Worm (Caenorhabditis elegans) whole organism, L4 larva: Measurements from ENCODE around the gene phf-31.
A peak's percentile ranks its signal among the peaks of the same experiment; 100 is the strongest.

Experiments
- D1046.2 ChIP-seq: fragments of 200-800 bp; sonication (Bioruptor generic); IDR thresholded peaks from 2 replicates; pipeline ENCODE4 v1.3.6; 2022; ENCODE audit warnings: missing genetic modification characterization, missing compliant biosample characterization
- F10B5.3 ChIP-seq: sonication (generic microtip); optimal IDR thresholded peaks from 2 replicates; lab custom pipeline; 2016; ENCODE audit warnings: mild to moderate bottlenecking, missing genetic modification characterization, missing compliant biosample characterization
- F26F4.8 ChIP-seq: fragments of 200-800 bp; sonication (Bioruptor generic); conservative IDR thresholded peaks from 2 replicates; pipeline ENCODE4 v1.3.6; 2022; ENCODE audit warnings: missing genetic modification characterization, missing compliant biosample characterization
- F44E2.7 ChIP-seq: fragments of 200-800 bp; sonication (Bioruptor generic); IDR thresholded peaks from 2 replicates; pipeline ENCODE4 v2.1.2; 2022; ENCODE audit warnings: missing genetic modification characterization, missing compliant biosample characterization
- F49E8.2 ChIP-seq: sonication (generic microtip); optimal IDR thresholded peaks from 2 replicates; lab custom pipeline; 2016; ENCODE audit warnings: missing compliant biosample characterization, mild to moderate bottlenecking, missing genetic modification characterization, borderline replicate concordance
- R02D3.7 ChIP-seq: fragments of 150-350 bp; sonication (generic microtip); optimal IDR thresholded peaks from 3 replicates; lab custom pipeline; 2014; ENCODE audit warnings: missing biosample characterization, missing genetic modification characterization
- Y105C5A.15 ChIP-seq: fragments of 200-800 bp; sonication (Bioruptor generic); IDR thresholded peaks from 2 replicates; pipeline ENCODE4 v1.3.6; 2022; ENCODE audit warnings: missing genetic modification characterization, missing compliant biosample characterization
- Y5F2A.4 ChIP-seq: fragments of 200-800 bp; sonication (Bioruptor generic); optimal IDR thresholded peaks from 2 replicates; lab custom pipeline; 2018; ENCODE audit warnings: mild to moderate bottlenecking, missing genetic modification characterization, missing compliant biosample characterization
- ZK337.2 ChIP-seq: fragments of 200-800 bp; sonication (Bioruptor generic); IDR thresholded peaks from 2 replicates; pipeline ENCODE4 v1.3.6; 2022; ENCODE audit warnings: missing genetic modification reagents, missing genetic modification characterization, missing compliant biosample characterization
- ZK546.5 ChIP-seq, 2 experiments: sonication (generic microtip); optimal IDR thresholded peaks; 2 replicates each; lab custom pipeline; 2017; ENCODE audit warnings: missing biosample characterization in 2 of 2, missing genetic modification characterization in 2 of 2
- aly-2 ChIP-seq: sonication (generic microtip); optimal IDR thresholded peaks from 2 replicates; lab custom pipeline; 2018; ENCODE audit warnings: missing biosample characterization, missing genetic modification characterization
- arid-1 ChIP-seq: fragments of 200-800 bp; sonication (Bioruptor generic); conservative IDR thresholded peaks from 2 replicates; pipeline ENCODE4 v1.3.6; 2022; ENCODE audit warnings: missing genetic modification reagents, missing genetic modification characterization, missing compliant biosample characterization
- attf-4 ChIP-seq: sonication (generic microtip); optimal IDR thresholded peaks from 3 replicates; lab custom pipeline; 2017; ENCODE audit warnings: missing biosample characterization, missing genetic modification characterization
- ceh-32 ChIP-seq: sonication (generic microtip); optimal IDR thresholded peaks from 2 replicates; lab custom pipeline; 2016; ENCODE audit warnings: mild to moderate bottlenecking, missing genetic modification characterization, missing compliant biosample characterization; ENCODE audit not compliant: poor library complexity
- ceh-44 ChIP-seq: fragments of 200-800 bp; sonication (Bioruptor generic); IDR thresholded peaks from 2 replicates; pipeline ENCODE4 v1.3.6; 2022; ENCODE audit warnings: missing genetic modification reagents, missing genetic modification characterization, missing compliant biosample characterization
- ceh-62 ChIP-seq: sonication (generic microtip); optimal IDR thresholded peaks from 2 replicates; lab custom pipeline; 2017; ENCODE audit warnings: missing biosample characterization, missing genetic modification characterization
- ceh-82 ChIP-seq: sonication (generic microtip); optimal IDR thresholded peaks from 2 replicates; lab custom pipeline; 2017; ENCODE audit warnings: missing biosample characterization, missing genetic modification characterization
- ces-1 ChIP-seq: fragments of 150-350 bp; sonication (generic microtip); optimal IDR thresholded peaks from 4 replicates; lab custom pipeline; 2014; ENCODE audit warnings: missing biosample characterization, missing genetic modification reagents, missing genetic modification characterization
- cey-2 ChIP-seq: sonication (generic microtip); optimal IDR thresholded peaks from 3 replicates; lab custom pipeline; 2017; ENCODE audit warnings: missing genetic modification characterization, mild to moderate bottlenecking, missing compliant biosample characterization, antibody characterized with exemption, borderline replicate concordance; ENCODE audit not compliant: insufficient read depth
- ctbp-1 ChIP-seq: fragments of 200-800 bp; sonication (Bioruptor generic); IDR thresholded peaks from 2 replicates; pipeline ENCODE4 v1.3.6; 2022; ENCODE audit warnings: missing genetic modification reagents, missing genetic modification characterization, missing compliant biosample characterization
- daf-16 ChIP-seq, 3 experiments: sonication (generic microtip); optimal IDR thresholded peaks; 2 replicates each; lab custom pipeline; 2016 to 2017; ENCODE audit warnings: missing genetic modification characterization in 3 of 3, missing genetic modification reagents in 3 of 3, mild to moderate bottlenecking in 2 of 3, missing compliant biosample characterization in 2 of 3, missing biosample characterization in 1 of 3, moderate library complexity in 1 of 3
- daf-19 ChIP-seq: fragments of 200-800 bp; sonication (Bioruptor generic); conservative IDR thresholded peaks from 2 replicates; pipeline ENCODE4 v1.3.6; 2022; ENCODE audit warnings: missing genetic modification characterization, missing compliant biosample characterization
- dmd-9 ChIP-seq: fragments of 200-800 bp; sonication (Bioruptor generic); IDR thresholded peaks from 2 replicates; pipeline ENCODE4 v1.3.6; 2022; ENCODE audit warnings: missing genetic modification reagents, missing genetic modification characterization, missing compliant biosample characterization
- dve-1 ChIP-seq: sonication (generic microtip); optimal IDR thresholded peaks from 2 replicates; lab custom pipeline; 2017; ENCODE audit warnings: antibody characterized with exemption, mild to moderate bottlenecking, missing genetic modification characterization, missing compliant biosample characterization; ENCODE audit not compliant: insufficient read depth
- egl-27 ChIP-seq: sonication (generic microtip); optimal IDR thresholded peaks from 3 replicates; lab custom pipeline; 2017; ENCODE audit warnings: missing biosample characterization, missing genetic modification reagents, missing genetic modification characterization
- fos-1 ChIP-seq: fragments of 150-350 bp; optimal IDR thresholded peaks from 2 replicates; lab custom pipeline; 2014; ENCODE audit warnings: missing biosample characterization, missing genetic modification characterization
- hlh-30 ChIP-seq: sonication (generic microtip); optimal IDR thresholded peaks from 2 replicates; lab custom pipeline; 2017; ENCODE audit warnings: antibody characterized with exemption, mild to moderate bottlenecking, missing genetic modification characterization, missing compliant biosample characterization; ENCODE audit not compliant: insufficient read depth
- hmg-1.1 ChIP-seq: fragments of 200-800 bp; sonication (Bioruptor generic); IDR thresholded peaks from 2 replicates; pipeline ENCODE4 v1.3.6; 2022; ENCODE audit warnings: missing genetic modification reagents, missing genetic modification characterization, missing compliant biosample characterization
- jun-1 ChIP-seq: fragments of 150-350 bp; optimal IDR thresholded peaks from 2 replicates; lab custom pipeline; 2014; ENCODE audit warnings: missing biosample characterization, missing genetic modification reagents, missing genetic modification characterization
- lin-1 ChIP-seq: fragments of 200-800 bp; sonication (Bioruptor generic); IDR thresholded peaks from 2 replicates; pipeline ENCODE4 v1.3.6; 2022; ENCODE audit warnings: missing genetic modification reagents, missing genetic modification characterization, missing compliant biosample characterization
- lin-15B ChIP-seq: fragments of 150-350 bp; sonication (generic microtip); optimal IDR thresholded peaks from 3 replicates; lab custom pipeline; 2014; ENCODE audit warnings: missing biosample characterization, missing genetic modification characterization
- lir-3 ChIP-seq: sonication (generic microtip); optimal IDR thresholded peaks from 2 replicates; lab custom pipeline; 2016; ENCODE audit warnings: mild to moderate bottlenecking, missing genetic modification characterization, missing compliant biosample characterization
- madf-9 ChIP-seq: fragments of 200-800 bp; sonication (Bioruptor generic); conservative IDR thresholded peaks from 2 replicates; pipeline ENCODE4 v1.3.6; 2022; ENCODE audit warnings: missing genetic modification reagents, missing genetic modification characterization, missing compliant biosample characterization
- mdl-1 ChIP-seq, 2 experiments: fragments of 150-350 bp in 1 of 2; sonication (generic microtip) in 1 of 2; optimal IDR thresholded peaks; 2 replicates each; lab custom pipeline; 2014 to 2017; ENCODE audit warnings: missing biosample characterization in 2 of 2, missing genetic modification characterization in 2 of 2
- mxl-3 ChIP-seq: fragments of 200-800 bp; sonication (Bioruptor generic); optimal IDR thresholded peaks from 2 replicates; lab custom pipeline; 2018; ENCODE audit warnings: mild to moderate bottlenecking, missing genetic modification characterization, missing compliant biosample characterization
- nhr-10 ChIP-seq: fragments of 150-350 bp; optimal IDR thresholded peaks from 2 replicates; lab custom pipeline; 2014; ENCODE audit warnings: missing biosample characterization, missing genetic modification characterization
- nhr-102 ChIP-seq: sonication (generic microtip); optimal IDR thresholded peaks from 2 replicates; lab custom pipeline; 2016; ENCODE audit warnings: mild to moderate bottlenecking, missing genetic modification characterization, moderate library complexity, missing compliant biosample characterization
- nhr-76 ChIP-seq: fragments of 150-350 bp; optimal IDR thresholded peaks from 2 replicates; lab custom pipeline; 2014; ENCODE audit warnings: missing biosample characterization, missing genetic modification characterization
- nhr-77 ChIP-seq: fragments of 150-350 bp; optimal IDR thresholded peaks from 2 replicates; lab custom pipeline; 2014; ENCODE audit warnings: missing biosample characterization, missing genetic modification characterization
- pha-4 ChIP-seq, 2 experiments: fragments of 150-350 bp in 1 of 2; fragments of 200-800 bp in 1 of 2; sonication (Bioruptor generic) in 1 of 2; IDR thresholded peaks in 1 of 2; optimal IDR thresholded peaks in 1 of 2; 2 replicates each; pipeline versions ENCODE4 v1.3.6 to Lab custom; 2014 to 2022; ENCODE audit warnings: missing genetic modification characterization in 2 of 2, missing genetic modification reagents in 2 of 2, missing biosample characterization in 1 of 2, missing compliant biosample characterization in 1 of 2
- rbr-2 ChIP-seq: sonication (generic microtip); optimal IDR thresholded peaks from 2 replicates; lab custom pipeline; 2016; ENCODE audit warnings: missing genotype, missing genetic modification characterization, missing compliant biosample characterization
- set-16 ChIP-seq: fragments of 200-800 bp; sonication (Bioruptor generic); IDR thresholded peaks from 2 replicates; pipeline ENCODE4 v1.3.6; 2022; ENCODE audit warnings: missing genetic modification reagents, missing genetic modification characterization, missing compliant biosample characterization
- snpc-1.2 ChIP-seq: fragments of 200-800 bp; sonication (Bioruptor generic); IDR thresholded peaks from 2 replicates; pipeline ENCODE4 v1.3.6; 2022; ENCODE audit warnings: missing genetic modification reagents, missing genetic modification characterization, missing compliant biosample characterization
- spr-1 ChIP-seq: sonication (generic microtip); optimal IDR thresholded peaks from 2 replicates; lab custom pipeline; 2016; ENCODE audit warnings: mild to moderate bottlenecking, missing genetic modification characterization, missing compliant biosample characterization
- spr-3 ChIP-seq: fragments of 200-800 bp; sonication (Bioruptor generic); optimal IDR thresholded peaks from 2 replicates; lab custom pipeline; 2018; ENCODE audit warnings: mild to moderate bottlenecking, missing genetic modification characterization, missing compliant biosample characterization
- tag-97 ChIP-seq: fragments of 200-800 bp; sonication (Bioruptor generic); IDR thresholded peaks from 2 replicates; pipeline ENCODE4 v1.3.6; 2022; ENCODE audit warnings: missing genetic modification characterization, missing compliant biosample characterization
- tra-1 ChIP-seq: fragments of 200-800 bp; sonication (Bioruptor generic); IDR thresholded peaks from 2 replicates; pipeline ENCODE4 v1.3.6; 2022; ENCODE audit warnings: missing genetic modification reagents, missing genetic modification characterization, missing compliant biosample characterization
- vab-7 ChIP-seq: fragments of 200-800 bp; sonication (Bioruptor generic); IDR thresholded peaks from 2 replicates; pipeline ENCODE4 v1.3.6; 2022; ENCODE audit warnings: missing genetic modification reagents, missing genetic modification characterization, missing compliant biosample characterization
- zag-1 ChIP-seq: fragments of 150-350 bp; optimal IDR thresholded peaks from 2 replicates; lab custom pipeline; 2014; ENCODE audit warnings: missing biosample characterization, missing genetic modification characterization
- zfp-3 ChIP-seq: fragments of 200-800 bp; sonication (Bioruptor generic); conservative IDR thresholded peaks from 2 replicates; pipeline ENCODE4 v1.3.6; 2022; ENCODE audit warnings: missing genetic modification reagents, missing genetic modification characterization, missing compliant biosample characterization
- ztf-11 ChIP-seq: fragments of 150-350 bp; optimal IDR thresholded peaks from 2 replicates; lab custom pipeline; 2014; ENCODE audit warnings: missing biosample characterization, missing genetic modification characterization

The phf-31 gene

DNA sequence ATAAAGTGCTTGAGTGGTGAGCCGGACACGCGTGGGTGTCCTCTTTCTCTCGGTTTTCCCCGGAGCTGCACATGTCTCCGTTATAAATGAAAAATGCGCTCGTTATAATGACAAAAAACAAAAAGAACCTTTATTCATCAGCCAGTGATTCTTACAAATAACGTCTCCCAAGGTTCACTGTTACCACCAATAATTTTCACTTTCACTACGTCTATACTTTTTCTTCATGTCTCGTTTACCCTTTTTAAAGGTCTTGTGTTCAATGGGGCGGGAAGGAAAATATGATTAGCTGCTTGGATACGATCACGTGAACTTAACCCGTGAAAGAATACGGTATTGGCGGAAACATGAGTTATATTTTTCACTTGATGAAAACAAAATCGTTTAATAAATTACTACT, 6.5 kb downstream of the phf-31 start (continued):
- no peak for TF ChIP-seq ceh-62 (tag; lab: Kevin White, UChicago)
- no peak for TF ChIP-seq F10B5.3 (tag; lab: Kevin White, UChicago)
- no peak for TF ChIP-seq ceh-82 (tag; lab: Kevin White, UChicago)
- TF ChIP-seq lin-15B: no peak
- no peak for TF ChIP-seq nhr-76
- TF ChIP-seq lir-3 (tag; lab: Kevin White, UChicago): no peak
- TF ChIP-seq spr-3 (GFP tag; lab: Kevin White, UChicago): no peak
- TF ChIP-seq daf-19 (GFP tag; lab: Robert Waterston, UW): no peak
- no peak for TF ChIP-seq R02D3.7 (tag; lab: Kevin White, UChicago)
- TF ChIP-seq hmg-1.1: no peak
- TF ChIP-seq ceh-32 (tag; lab: Kevin White, UChicago): no peak
- TF ChIP-seq rbr-2: no peak
- TF ChIP-seq D1046.2: no peak
- TF ChIP-seq nhr-10 (tag; lab: Kevin White, UChicago): no peak
- no peak for TF ChIP-seq set-16 (GFP tag; lab: Robert Waterston, UW)
- no peak for TF ChIP-seq fos-1
- TF ChIP-seq madf-9 (GFP tag; lab: Robert Waterston, UW): no peak
- no peak for TF ChIP-seq zfp-3 (GFP tag; lab: Robert Waterston, UW)
- no peak for TF ChIP-seq Y5F2A.4 (GFP tag; lab: Kevin White, UChicago)
- no peak for TF ChIP-seq F49E8.2 (tag; lab: Kevin White, UChicago)
- TF ChIP-seq hlh-30: peak; percentile 94
- no peak for TF ChIP-seq jun-1 (tag; lab: Kevin White, UChicago)
- no peak for TF ChIP-seq zag-1
- TF ChIP-seq arid-1 (GFP tag; lab: Robert Waterston, UW): no peak
- no peak for TF ChIP-seq daf-16 (GFP tag; optimal IDR thresholded peaks at IDR 0.05; lab: Kevin White, UChicago)
- TF ChIP-seq daf-16 (tag; optimal IDR thresholded peaks at IDR 0.05; lab: Kevin White, UChicago): no peak
- TF ChIP-seq dmd-9 (GFP tag; lab: Robert Waterston, UW): no peak
- TF ChIP-seq mdl-1 (tag; optimal IDR thresholded peaks at IDR 0.05; lab: Kevin White, UChicago): peak in 1 of 2 experiments; percentile 56
- TF ChIP-seq aly-2 (tag; lab: Kevin White, UChicago): no peak
- TF ChIP-seq F26F4.8 (GFP tag; lab: Robert Waterston, UW): no peak
- no peak for TF ChIP-seq pha-4 (GFP tag; IDR thresholded peaks at IDR 0.05; lab: Robert Waterston, UW)
- no peak for TF ChIP-seq pha-4 (tag; optimal IDR thresholded peaks at IDR 0.05; lab: Kevin White, UChicago)
- TF ChIP-seq attf-4 (tag; lab: Kevin White, UChicago): no peak
- no peak for TF ChIP-seq F44E2.7 (GFP tag; lab: Robert Waterston, UW)
- TF ChIP-seq vab-7 (GFP tag; lab: Robert Waterston, UW): no peak
- TF ChIP-seq lin-1 (GFP tag; lab: Robert Waterston, UW): no peak
- peak; percentile 1 for TF ChIP-seq cey-2 (tag; lab: Kevin White, UChicago)
- TF ChIP-seq egl-27 (tag; lab: Kevin White, UChicago): no peak
- TF ChIP-seq tra-1 (GFP tag; lab: Robert Waterston, UW): peak; percentile 49; the same call in 1 of the 2 replicates
- no peak for TF ChIP-seq Y105C5A.15
- no peak for TF ChIP-seq nhr-102 (tag; lab: Kevin White, UChicago)
- no peak for TF ChIP-seq spr-1 (tag; lab: Kevin White, UChicago)
- peak; percentile 64 for TF ChIP-seq nhr-77 (tag; lab: Kevin White, UChicago)
- TF ChIP-seq mxl-3 (GFP tag; lab: Kevin White, UChicago): no peak
- no peak for TF ChIP-seq tag-97 (GFP tag; lab: Robert Waterston, UW)
- TF ChIP-seq ZK546.5 (tag; optimal IDR thresholded peaks at IDR 0.05; lab: Kevin White, UChicago): no peak
- no peak for TF ChIP-seq ceh-44 (GFP tag; lab: Robert Waterston, UW)
- peak; percentile 31 for TF ChIP-seq dve-1 (tag; lab: Kevin White, UChicago)
- no peak for TF ChIP-seq ces-1 (GFP tag; lab: Kevin White, UChicago)
- no peak for TF ChIP-seq ctbp-1 (GFP tag; lab: Robert Waterston, UW)
- no peak for TF ChIP-seq ztf-11 (tag; lab: Kevin White, UChicago)
- TF ChIP-seq ZK337.2: no peak
- TF ChIP-seq snpc-1.2: no peak
